Fruit fly (Drosophila melanogaster): ENCODE results near the gene CG33257.

dm6 chr3L:16331633-16332032 lies 14.5 kb upstream of the CG33257 start, which contains the start of gene retinin:
- TF ChIP-seq H15 (GFP tag; IDR thresholded peaks at IDR 0.05) (no peak), ap (GFP tag; IDR thresholded peaks at IDR 0.05) (no peak), CkIIα-i1 (GFP tag; IDR thresholded peaks at IDR 0.05) (no peak), Lhr (GFP tag; optimal IDR thresholded peaks at IDR 0.05) (no peak), CG15073 (GFP tag; optimal IDR thresholded peaks at IDR 0.05) (no peak), NfI (GFP tag; optimal IDR thresholded peaks at IDR 0.05) (no peak), CG5953 (GFP tag; IDR thresholded peaks at IDR 0.05) (no peak), CG6254 (GFP tag; optimal IDR thresholded peaks at IDR 0.05) (no peak), vfl (GFP tag; optimal IDR thresholded peaks at IDR 0.05) (no peak), scrt (GFP tag; optimal IDR thresholded peaks at IDR 0.05) (no peak), ac (GFP tag; optimal IDR thresholded peaks at IDR 0.05) (no peak), Ptx1 (GFP tag; IDR thresholded peaks at IDR 0.05) (no peak)
